Fruit fly (Drosophila melanogaster) whole organism, embryonic: Measurements from ENCODE around the gene Slu7.

Experiments used
- CG10267 ChIP-seq: fragments of 200-800 bp; sonication (Bioruptor generic); optimal IDR thresholded peaks from 2 replicates; lab custom pipeline; 2018; ENCODE audit warnings: missing biosample characterization, mild to moderate bottlenecking, missing genetic modification characterization, moderate library complexity
- CG1233 ChIP-seq: fragments of 200-800 bp; sonication (Bioruptor generic); optimal IDR thresholded peaks from 4 replicates; lab custom pipeline; 2018; ENCODE audit warnings: missing biosample characterization, mild to moderate bottlenecking, missing genetic modification characterization
- CG13894 ChIP-seq: fragments of 200-800 bp; sonication (Bioruptor generic); optimal IDR thresholded peaks from 3 replicates; lab custom pipeline; 2018; ENCODE audit warnings: missing biosample characterization, mild to moderate bottlenecking, missing genetic modification characterization, moderate library complexity
- CG15073 ChIP-seq: fragments of 200-800 bp; sonication (Bioruptor generic); optimal IDR thresholded peaks from 2 replicates; lab custom pipeline; 2016; ENCODE audit warnings: missing biosample characterization, missing genetic modification characterization
- CG1603 ChIP-seq: fragments of 200-800 bp; sonication (Bioruptor generic); optimal IDR thresholded peaks from 2 replicates; lab custom pipeline; 2019; ENCODE audit warnings: missing biosample characterization, mild to moderate bottlenecking, missing genetic modification characterization, moderate library complexity
- CG16813 ChIP-seq: fragments of 200-800 bp; sonication (Bioruptor generic); IDR thresholded peaks from 3 replicates; pipeline ENCODE4 v1.3.6; 2022; ENCODE audit warnings: missing biosample characterization, missing genetic modification characterization; ENCODE audit not compliant: partially characterized antibody
- CG1832 ChIP-seq: fragments of 200-800 bp; sonication (Bioruptor generic); optimal IDR thresholded peaks from 2 replicates; lab custom pipeline; 2017; ENCODE audit warnings: missing biosample characterization, mild to moderate bottlenecking, missing genetic modification characterization, inconsistent platforms
- CG18476 ChIP-seq: fragments of 200-800 bp; sonication (Bioruptor generic); optimal IDR thresholded peaks from 2 replicates; lab custom pipeline; 2016; ENCODE audit warnings: missing biosample characterization, mild to moderate bottlenecking, missing genetic modification characterization
- CG2199 ChIP-seq: fragments of 200-800 bp; sonication (Bioruptor generic); IDR thresholded peaks from 3 replicates; pipeline ENCODE4 v1.3.6; 2022; ENCODE audit warnings: missing biosample characterization, missing genetic modification characterization
- CG31365 ChIP-seq: fragments of 200-800 bp; sonication (Bioruptor generic); optimal IDR thresholded peaks from 2 replicates; lab custom pipeline; 2018; ENCODE audit warnings: missing biosample characterization, mild to moderate bottlenecking, missing genetic modification characterization
- CG33557 ChIP-seq: fragments of 200-800 bp; sonication (Bioruptor generic); optimal IDR thresholded peaks from 2 replicates; lab custom pipeline; 2019; ENCODE audit warnings: missing biosample characterization, mild to moderate bottlenecking, missing genetic modification characterization, moderate library complexity
- CG34376 ChIP-seq: fragments of 200-800 bp; sonication (Bioruptor generic); optimal IDR thresholded peaks from 2 replicates; lab custom pipeline; 2018; ENCODE audit warnings: missing biosample characterization, mild to moderate bottlenecking, missing genetic modification characterization
- CG4707 ChIP-seq: fragments of 200-800 bp; sonication (Bioruptor generic); optimal IDR thresholded peaks from 2 replicates; lab custom pipeline; 2018; ENCODE audit warnings: missing biosample characterization, mild to moderate bottlenecking, missing genetic modification characterization, moderate library complexity
- CG6683 ChIP-seq: fragments of 200-800 bp; sonication (Bioruptor generic); optimal IDR thresholded peaks from 2 replicates; lab custom pipeline; 2017; ENCODE audit warnings: missing biosample characterization, mild to moderate bottlenecking, missing genetic modification characterization, missing genetic modification reagents
- CG8478 ChIP-seq: fragments of >200 bp; optimal IDR thresholded peaks from 2 replicates; lab custom pipeline; 2018
- CG9932 ChIP-seq: fragments of 200-800 bp; sonication (Bioruptor generic); IDR thresholded peaks from 2 replicates; pipeline ENCODE4 v1.3.6; 2022; ENCODE audit warnings: missing biosample characterization, missing genetic modification characterization
- CTCF ChIP-seq: fragments of 200-800 bp; sonication (Bioruptor generic); optimal IDR thresholded peaks from 2 replicates; lab custom pipeline; 2017; ENCODE audit warnings: missing biosample characterization, mild to moderate bottlenecking, missing genetic modification characterization, moderate library complexity
- Dip2 ChIP-seq: fragments of 200-800 bp; sonication (Bioruptor generic); IDR thresholded peaks from 2 replicates; pipeline ENCODE4 v1.3.6; 2022; ENCODE audit warnings: missing biosample characterization, missing genetic modification characterization
- Dll ChIP-seq: fragments of 200-800 bp; sonication (Bioruptor generic); IDR thresholded peaks from 4 replicates; pipeline ENCODE4 v1.3.6; 2022; ENCODE audit warnings: missing biosample characterization, missing genetic modification characterization; ENCODE audit not compliant: partially characterized antibody
- Doc2 ChIP-seq: fragments of 200-800 bp; sonication (Bioruptor generic); IDR thresholded peaks from 2 replicates; pipeline ENCODE4 v1.3.6; 2022; ENCODE audit warnings: missing biosample characterization, missing genetic modification characterization
- Drgx ChIP-seq: fragments of 200-800 bp; sonication (Bioruptor generic); IDR thresholded peaks from 2 replicates; pipeline ENCODE4 v1.3.6; 2022; ENCODE audit warnings: missing biosample characterization, missing genetic modification characterization
- Fer1 ChIP-seq: fragments of 200-800 bp; sonication (Bioruptor generic); optimal IDR thresholded peaks from 2 replicates; lab custom pipeline; 2017; ENCODE audit warnings: missing biosample characterization, mild to moderate bottlenecking, missing genetic modification characterization
- Fer2 ChIP-seq: fragments of 200-800 bp; sonication (Bioruptor generic); optimal IDR thresholded peaks from 2 replicates; lab custom pipeline; 2018; ENCODE audit warnings: missing biosample characterization, mild to moderate bottlenecking, missing genetic modification characterization, moderate library complexity
- GATAe ChIP-seq: fragments of 200-800 bp; sonication (Bioruptor generic); conservative IDR thresholded peaks from 2 replicates; pipeline ENCODE4 v1.3.6; 2022; ENCODE audit warnings: missing biosample characterization, missing genetic modification characterization
- H2.0 ChIP-seq: fragments of 200-800 bp; sonication (Bioruptor generic); IDR thresholded peaks from 2 replicates; pipeline ENCODE4 v1.3.6; 2022; ENCODE audit warnings: missing biosample characterization, missing genetic modification characterization
- Lpt ChIP-seq: fragments of >200 bp; optimal IDR thresholded peaks from 2 replicates; lab custom pipeline; 2018; ENCODE audit warnings: missing biosample characterization, missing genetic modification characterization
- MESR4 ChIP-seq: fragments of 200-800 bp; sonication (Bioruptor generic); optimal IDR thresholded peaks from 2 replicates; lab custom pipeline; 2018; ENCODE audit warnings: missing biosample characterization, mild to moderate bottlenecking, missing genetic modification characterization, moderate library complexity
- Oaz ChIP-seq: fragments of 200-800 bp; sonication (Bioruptor generic); IDR thresholded peaks from 2 replicates; pipeline ENCODE4 v1.3.6; 2022; ENCODE audit warnings: missing biosample characterization, missing genetic modification characterization
- PHDP ChIP-seq: fragments of 200-800 bp; sonication (Bioruptor generic); optimal IDR thresholded peaks from 3 replicates; lab custom pipeline; 2018; ENCODE audit warnings: missing biosample characterization, mild to moderate bottlenecking, missing genetic modification characterization, moderate library complexity
- Pdp1 ChIP-seq, 2 experiments: fragments of 200-800 bp; sonication (Bioruptor generic); optimal IDR thresholded peaks; 3 replicates each; lab custom pipeline; 2016; ENCODE audit warnings: missing biosample characterization in 2 of 2, missing genetic modification characterization in 2 of 2, mild to moderate bottlenecking in 1 of 2, moderate library complexity in 1 of 2
- Rx ChIP-seq: fragments of 200-800 bp; sonication (Bioruptor generic); IDR thresholded peaks from 2 replicates; pipeline ENCODE4 v1.3.6; 2022; ENCODE audit warnings: missing biosample characterization, missing genetic modification characterization
- Sox102F ChIP-seq: fragments of 200-800 bp; sonication (Bioruptor generic); optimal IDR thresholded peaks from 2 replicates; lab custom pipeline; 2018; ENCODE audit warnings: missing biosample characterization, mild to moderate bottlenecking, missing genetic modification characterization, moderate library complexity
- ab ChIP-seq: fragments of 200-800 bp; sonication (Bioruptor generic); optimal IDR thresholded peaks from 2 replicates; lab custom pipeline; 2016; ENCODE audit warnings: missing biosample characterization, missing genetic modification characterization
- bbx ChIP-seq: fragments of 200-800 bp; sonication (Bioruptor generic); IDR thresholded peaks from 2 replicates; pipeline ENCODE4 v1.3.6; 2022; ENCODE audit warnings: missing biosample characterization, missing genetic modification characterization; ENCODE audit not compliant: partially characterized antibody
- cg ChIP-seq: fragments of 200-800 bp; sonication (Bioruptor generic); optimal IDR thresholded peaks from 3 replicates; lab custom pipeline; 2019; ENCODE audit warnings: missing biosample characterization, mild to moderate bottlenecking, missing genetic modification characterization, moderate library complexity
- corto ChIP-seq: fragments of 200-800 bp; sonication (Bioruptor generic); optimal IDR thresholded peaks from 2 replicates; lab custom pipeline; 2016; ENCODE audit warnings: missing biosample characterization, mild to moderate bottlenecking, missing genetic modification characterization, moderate library complexity
- dati ChIP-seq: fragments of 200-800 bp; sonication (Bioruptor generic); IDR thresholded peaks from 2 replicates; pipeline ENCODE4 v1.3.6; 2022; ENCODE audit warnings: missing biosample characterization, missing genetic modification characterization
- gcm ChIP-seq: fragments of 200-800 bp; sonication (Bioruptor generic); optimal IDR thresholded peaks from 2 replicates; lab custom pipeline; 2019; ENCODE audit warnings: missing biosample characterization, mild to moderate bottlenecking, missing genetic modification characterization, moderate library complexity
- gro ChIP-seq: fragments of 200-800 bp; sonication (Bioruptor generic); optimal IDR thresholded peaks from 2 replicates; lab custom pipeline; 2016; ENCODE audit warnings: missing biosample characterization, missing genetic modification characterization
- gsb-n ChIP-seq: fragments of 200-800 bp; sonication (Bioruptor generic); optimal IDR thresholded peaks from 3 replicates; lab custom pipeline; 2018; ENCODE audit warnings: missing biosample characterization, mild to moderate bottlenecking, missing genetic modification characterization
- mirr ChIP-seq: fragments of 200-800 bp; sonication (Bioruptor generic); optimal IDR thresholded peaks from 3 replicates; lab custom pipeline; 2018; ENCODE audit warnings: missing biosample characterization, mild to moderate bottlenecking, missing genetic modification characterization
- rib ChIP-seq: fragments of 200-800 bp; sonication (Bioruptor generic); IDR thresholded peaks from 2 replicates; pipeline ENCODE4 v1.3.6; 2022; ENCODE audit warnings: missing biosample characterization, missing genetic modification characterization
- seq ChIP-seq: fragments of 200-800 bp; sonication (Bioruptor generic); IDR thresholded peaks from 2 replicates; pipeline ENCODE4 v1.3.6; 2022; ENCODE audit warnings: missing biosample characterization, missing genetic modification characterization
- sisA ChIP-seq: fragments of 200-800 bp; sonication (Bioruptor generic); IDR thresholded peaks from 2 replicates; pipeline ENCODE4 v1.3.6; 2022; ENCODE audit warnings: missing biosample characterization, missing genetic modification characterization
- ssp ChIP-seq: fragments of 200-800 bp; sonication (Bioruptor generic); IDR thresholded peaks from 2 replicates; pipeline ENCODE4 v1.3.6; 2022; ENCODE audit warnings: missing biosample characterization, missing genetic modification characterization
- sug ChIP-seq: fragments of 200-800 bp; optimal IDR thresholded peaks from 2 replicates; lab custom pipeline; 2019; ENCODE audit warnings: missing biosample characterization, mild to moderate bottlenecking, missing genetic modification characterization, moderate library complexity
- tin ChIP-seq: fragments of 200-800 bp; sonication (Bioruptor generic); optimal IDR thresholded peaks from 3 replicates; lab custom pipeline; 2016; ENCODE audit warnings: missing biosample characterization, missing genetic modification characterization
- trem ChIP-seq: fragments of 200-800 bp; optimal IDR thresholded peaks from 3 replicates; lab custom pipeline; 2019; ENCODE audit warnings: missing biosample characterization, mild to moderate bottlenecking, missing genetic modification characterization, moderate library complexity
- usp ChIP-seq: fragments of >200 bp; optimal IDR thresholded peaks from 2 replicates; lab custom pipeline; 2017; ENCODE audit warnings: missing biosample characterization, missing genetic modification characterization
- vvl ChIP-seq: fragments of 200-800 bp; sonication (Bioruptor generic); IDR thresholded peaks from 2 replicates; pipeline ENCODE4 v1.3.6; 2022; ENCODE audit warnings: missing biosample characterization, missing genetic modification characterization
- yki ChIP-seq: fragments of >200 bp; optimal IDR thresholded peaks from 3 replicates; lab custom pipeline; 2018

The Slu7 gene

DNA sequence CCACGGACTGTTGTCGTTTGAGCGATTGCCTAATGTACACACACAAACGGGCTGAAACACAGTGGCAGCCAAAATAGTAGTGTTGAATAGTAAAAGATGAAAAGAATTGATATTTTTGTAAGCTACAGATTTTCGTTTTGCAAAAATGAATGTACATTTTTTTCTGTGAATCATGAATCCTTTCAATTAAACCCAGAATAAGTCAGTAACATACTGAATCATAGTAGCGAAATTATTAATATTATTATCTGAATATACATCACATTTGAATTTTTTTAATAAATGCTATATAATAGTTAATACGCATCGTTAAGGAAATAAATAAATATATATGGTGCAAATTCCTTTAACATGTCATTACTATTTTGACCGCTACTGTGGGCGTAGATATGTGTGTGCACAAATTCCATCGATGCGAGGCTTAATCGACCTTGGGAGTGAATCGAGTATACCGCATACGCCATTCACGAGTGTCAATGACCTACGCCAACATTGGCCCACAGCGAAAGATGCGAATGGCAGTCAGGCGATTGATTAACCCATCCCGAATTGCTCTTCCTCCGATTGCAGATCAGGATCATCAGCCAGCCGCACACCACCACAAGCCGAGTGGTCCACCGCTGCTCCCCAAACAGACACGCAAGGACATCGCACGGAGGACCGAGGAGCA is 1.8 kb upstream of the Slu7 start (continued):
- TF ChIP-seq CG1233: peak; percentile 51
- no peak for TF ChIP-seq gsb-n (tag; lab: Kevin White, UChicago)
- no peak for TF ChIP-seq yki (lab: Kevin White, UChicago)
- TF ChIP-seq vvl (GFP tag; lab: Robert Waterston, UW): peak; percentile 47; the same call in 1 of the 2 replicates
- TF ChIP-seq corto (GFP tag; lab: Kevin White, UChicago): peak; percentile 11
- TF ChIP-seq sisA (GFP tag; lab: Robert Waterston, UW): peak; percentile 24; the same call in 1 of the 2 replicates
- TF ChIP-seq sug (tag; lab: Kevin White, UChicago): no peak
- TF ChIP-seq usp (GFP tag; lab: Kevin White, UChicago): no peak
- TF ChIP-seq Doc2 (GFP tag; lab: Robert Waterston, UW): no peak
- no peak for TF ChIP-seq cg
- TF ChIP-seq MESR4 (GFP tag; lab: Kevin White, UChicago): no peak
- 0 out of 2 replicates have a peak, but pooled peaks have one; percentile 31 for TF ChIP-seq Oaz (GFP tag; lab: Robert Waterston, UW)
- TF ChIP-seq CG8478 (lab: Kevin White, UChicago): no peak
- TF ChIP-seq mirr (GFP tag; lab: Kevin White, UChicago): no peak
- TF ChIP-seq PHDP: peak; percentile 78
- peak; percentile 76 for TF ChIP-seq Fer1
- TF ChIP-seq H2.0 (GFP tag; lab: Robert Waterston, UW): no peak
- TF ChIP-seq CG9932: peak; percentile 42; the same call in 1 of the 2 replicates
- no peak for TF ChIP-seq Sox102F (GFP tag; lab: Kevin White, UChicago)
- TF ChIP-seq gcm: no peak
- TF ChIP-seq CG15073: peak; percentile 19
- no peak for TF ChIP-seq CG4707 (GFP tag; lab: Kevin White, UChicago)
- TF ChIP-seq trem (tag; lab: Kevin White, UChicago): peak; percentile 40
- peak in 1 of 2 experiments; percentile 12 for TF ChIP-seq Pdp1 (GFP tag; optimal IDR thresholded peaks at IDR 0.05; lab: Kevin White, UChicago)
- TF ChIP-seq Dll (GFP tag; lab: Robert Waterston, UW): no peak
- no peak for TF ChIP-seq bbx (GFP tag; lab: Robert Waterston, UW)
- TF ChIP-seq tin (GFP tag; lab: Kevin White, UChicago): peak; percentile 43
- peak; percentile 59 for TF ChIP-seq CG10267 (tag; lab: Kevin White, UChicago)
- TF ChIP-seq dati (GFP tag; lab: Robert Waterston, UW): no peak
- TF ChIP-seq Fer2 (tag; lab: Kevin White, UChicago): peak; percentile 0
- no peak for TF ChIP-seq ab
- peak; percentile 68 for TF ChIP-seq seq (GFP tag; lab: Robert Waterston, UW)
- no peak for TF ChIP-seq Dip2
- no peak for TF ChIP-seq CG33557 (GFP tag; lab: Kevin White, UChicago)
- no peak for TF ChIP-seq CTCF (GFP tag; lab: Kevin White, UChicago)
- no peak for TF ChIP-seq CG31365 (tag; lab: Kevin White, UChicago)
- no peak for TF ChIP-seq Rx
- TF ChIP-seq GATAe: no peak
- TF ChIP-seq CG13894 (tag; lab: Kevin White, UChicago): no peak
- no peak for TF ChIP-seq CG2199 (GFP tag; lab: Robert Waterston, UW)
- peak; percentile 19 for TF ChIP-seq CG6683 (GFP tag; lab: Kevin White, UChicago)
- TF ChIP-seq ssp (GFP tag; lab: Robert Waterston, UW): no peak
- no peak for TF ChIP-seq CG1832 (GFP tag; lab: Kevin White, UChicago)
- peak; percentile 48; the same call in 1 of the 2 replicates for TF ChIP-seq Drgx (GFP tag; lab: Robert Waterston, UW)
- TF ChIP-seq gro (GFP tag; lab: Kevin White, UChicago): no peak
- TF ChIP-seq CG18476 (GFP tag; lab: Kevin White, UChicago): peak; percentile 23
- TF ChIP-seq Lpt: no peak
- peak; percentile 12 for TF ChIP-seq CG34376 (GFP tag; lab: Kevin White, UChicago)
- TF ChIP-seq rib (GFP tag; lab: Robert Waterston, UW): no peak
- no peak for TF ChIP-seq CG16813 (GFP tag; lab: Robert Waterston, UW)
- TF ChIP-seq CG1603 (tag; lab: Kevin White, UChicago): no peak
